Fruit fly (Drosophila melanogaster): ENCODE measurements around the gene CG31272.

Gene CG31272

dm6 chr3R:10760966-10761855 is 2.0 kb upstream of the CG31272 start, which contains the start of the genes MED7 and Cap-H2 (continued):
- peak; percentile 83 for TF ChIP-seq CG10366 (GFP tag; IDR thresholded peaks at IDR 0.05)
- TF ChIP-seq CG34422 (GFP tag; IDR thresholded peaks at IDR 0.05) = peak; percentile 85
- peak; percentile 72 for TF ChIP-seq CG8765 (GFP tag; IDR thresholded peaks at IDR 0.05)

dm6 chr3R:10755534-10755933 is 3.7 kb downstream of the CG31272 start, which contains the start of gene CG14691:
CG14691 (minus strand) TSS chr3R:10755634.
- TF ChIP-seq CG17385 (GFP tag; optimal IDR thresholded peaks at IDR 0.05) (no peak), cas (GFP tag; IDR thresholded peaks at IDR 0.05) (no peak), lilli (GFP tag; optimal IDR thresholded peaks at IDR 0.05) (no peak), CG14710 (tag; optimal IDR thresholded peaks at IDR 0.05) (no peak), Mes4 (GFP tag; optimal IDR thresholded peaks at IDR 0.05) (no peak), CG12744 (GFP tag; optimal IDR thresholded peaks at IDR 0.05) (no peak), MBD-R2 (GFP tag; IDR thresholded peaks at IDR 0.05) (no peak), CG6765 (GFP tag; optimal IDR thresholded peaks at IDR 0.05) (no peak), H2.0 (GFP tag; IDR thresholded peaks at IDR 0.05) (no peak), GATAe (GFP tag; conservative IDR thresholded peaks at IDR 0.05) (no peak), cwo (GFP tag; optimal IDR thresholded peaks at IDR 0.05) (no peak), Lim3 (GFP tag; IDR thresholded peaks at IDR 0.05) (no peak), dati (GFP tag; IDR thresholded peaks at IDR 0.05) (no peak), CG11504 (tag; optimal IDR thresholded peaks at IDR 0.05) (no peak), cato (GFP tag; optimal IDR thresholded peaks at IDR 0.05; ENCODE audit: borderline replicate concordance) (no peak), yki (optimal IDR thresholded peaks at IDR 0.05) (no peak), CG10274 (GFP tag; optimal IDR thresholded peaks at IDR 0.05) (no peak), CG12236 (GFP tag; optimal IDR thresholded peaks at IDR 0.05) (no peak)

DNA sequence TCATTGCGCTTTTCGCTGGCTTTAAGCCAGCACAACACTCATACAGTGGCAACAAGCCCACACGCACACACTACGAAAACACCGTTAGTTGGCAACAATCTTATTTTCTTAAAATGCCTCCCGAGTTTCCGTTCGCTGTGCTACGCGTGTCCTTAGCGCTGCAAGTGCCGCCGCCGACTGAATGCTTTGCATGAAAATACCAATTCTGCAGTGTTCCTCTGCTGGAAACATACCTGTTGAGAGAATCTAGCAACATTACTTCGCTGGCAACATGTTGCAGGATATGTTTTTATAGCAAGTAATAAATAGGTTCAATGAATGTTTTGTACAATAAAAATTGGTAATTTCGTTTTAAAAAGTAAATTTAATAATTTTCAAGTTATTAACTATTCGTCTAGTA is 8.1 kb downstream of the CG31272 start, which contains the start of gene TkR86C:
TSS of gene TkR86C (minus strand) at position 168 of the 400 bp plus-strand sequence.
- TF ChIP-seq Dip3 (GFP tag; optimal IDR thresholded peaks at IDR 0.05) (no peak), scrt (GFP tag; optimal IDR thresholded peaks at IDR 0.05) (peak; percentile 81), CG11504 (tag; optimal IDR thresholded peaks at IDR 0.05) (peak; percentile 98)

DNA sequence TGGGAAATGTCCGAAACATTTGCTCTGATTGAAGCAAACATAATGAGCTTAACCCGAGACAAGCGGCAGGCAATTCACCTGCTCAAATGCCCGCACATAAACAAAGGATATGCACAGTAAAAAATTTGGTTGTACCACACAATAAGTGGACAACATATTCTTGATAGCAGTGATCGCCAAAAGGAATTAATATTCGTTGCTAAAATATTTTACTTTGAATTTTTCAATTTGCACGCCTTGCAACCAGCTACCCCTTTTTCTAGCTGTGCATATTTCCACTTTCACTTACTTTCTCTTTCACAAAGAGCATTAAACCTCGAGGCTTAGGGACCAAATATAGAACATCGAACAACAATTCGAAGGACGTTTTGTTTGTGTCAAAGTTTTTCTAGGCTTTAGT is 11.5 kb downstream of the CG31272 start:
- 0 out of 2 replicates have a peak, but pooled peaks have one; percentile 14 for TF ChIP-seq CG32767 (GFP tag; IDR thresholded peaks at IDR 0.05)
- 0 out of 2 replicates have a peak, but pooled peaks have one; percentile 30 for TF ChIP-seq E2f1 (GFP tag; IDR thresholded peaks at IDR 0.05)
- peak; percentile 9; the same call in 1 of the 2 replicates for TF ChIP-seq Ptx1 (GFP tag; IDR thresholded peaks at IDR 0.05)
- TF ChIP-seq pan (optimal IDR thresholded peaks at IDR 0.05) = no peak
- peak in 1 of 2 experiments; percentile 10 for TF ChIP-seq pan (GFP tag; optimal IDR thresholded peaks at IDR 0.05 in 1 of 2, IDR thresholded peaks at IDR 0.05 in 1 of 2)
- TF ChIP-seq ranshi (GFP tag; IDR thresholded peaks at IDR 0.05) = peak; percentile 30; the same call in 1 of the 2 replicates
- TF ChIP-seq CG11695 (GFP tag; IDR thresholded peaks at IDR 0.05) = 0 out of 3 replicates have a peak, but pooled peaks have one; percentile 32
- TF ChIP-seq CG12659 (GFP tag; optimal IDR thresholded peaks at IDR 0.05) = no peak
- 0 out of 3 replicates have a peak, but pooled peaks have one; percentile 12 for TF ChIP-seq Mrtf (GFP tag; IDR thresholded peaks at IDR 0.05)
- no peak for TF ChIP-seq lbe (GFP tag; optimal IDR thresholded peaks at IDR 0.05)
- 0 out of 3 replicates have a peak, but pooled peaks have one; percentile 35 for TF ChIP-seq dysf (GFP tag; IDR thresholded peaks at IDR 0.05)
- TF ChIP-seq prd (optimal IDR thresholded peaks at IDR 0.05) = no peak
- TF ChIP-seq prd (GFP tag; IDR thresholded peaks at IDR 0.05) = 0 out of 3 replicates have a peak, but pooled peaks have one; percentile 11
- peak; percentile 3 for TF ChIP-seq Xbp1 (GFP tag; optimal IDR thresholded peaks at IDR 0.05)
- no peak for TF ChIP-seq sisA (GFP tag; IDR thresholded peaks at IDR 0.05)
- no peak for TF ChIP-seq NC2β (GFP tag; optimal IDR thresholded peaks at IDR 0.05)
- TF ChIP-seq CG4707 (GFP tag; optimal IDR thresholded peaks at IDR 0.05) = no peak
- peak; percentile 55 for TF ChIP-seq lab (GFP tag; optimal IDR thresholded peaks at IDR 0.05)
- peak; percentile 25 for TF ChIP-seq CG3281 (GFP tag; optimal IDR thresholded peaks at IDR 0.05)
- 0 out of 2 replicates have a peak, but pooled peaks have one; percentile 28 for TF ChIP-seq CG11247 (GFP tag; IDR thresholded peaks at IDR 0.05)
- no peak for TF ChIP-seq CG9609 (GFP tag; optimal IDR thresholded peaks at IDR 0.05)
- TF ChIP-seq Vsx1 (GFP tag; optimal IDR thresholded peaks at IDR 0.05) = no peak
- TF ChIP-seq Hmr (GFP tag; optimal IDR thresholded peaks at IDR 0.05) = peak; percentile 8

Data from whole organism, embryonic.